Worm (Caenorhabditis elegans) whole organism, young adult: ENCODE data around the gene srx-67.

Source experiments
- C06A6.2 ChIP-seq: fragments of 200-800 bp; sonication (Bioruptor generic); conservative IDR thresholded peaks from 2 replicates; pipeline ENCODE4 v1.3.6; 2022; ENCODE audit warnings: missing genetic modification characterization, missing compliant biosample characterization
- F10E7.11 ChIP-seq: sonication (generic microtip); optimal IDR thresholded peaks from 2 replicates; lab custom pipeline; 2017; ENCODE audit warnings: mild to moderate bottlenecking, missing genetic modification characterization, moderate library complexity, missing compliant biosample characterization
- F37B4.10 ChIP-seq: fragments of 200-800 bp; sonication (Bioruptor generic); IDR thresholded peaks from 2 replicates; pipeline ENCODE4 v1.3.6; 2022; ENCODE audit warnings: missing genetic modification characterization, missing compliant biosample characterization
- F55B11.4 ChIP-seq: sonication (generic microtip); optimal IDR thresholded peaks from 2 replicates; lab custom pipeline; 2016; ENCODE audit warnings: missing compliant biosample characterization, missing genetic modification characterization, borderline replicate concordance; ENCODE audit not compliant: insufficient read depth
- K11D2.4 ChIP-seq: fragments of 200-800 bp; sonication (Bioruptor generic); IDR thresholded peaks from 2 replicates; pipeline ENCODE4 v1.3.6; 2022; ENCODE audit warnings: missing genetic modification reagents, missing genetic modification characterization, missing compliant biosample characterization
- Y67H2A.10 ChIP-seq: fragments of 200-800 bp; sonication (Bioruptor generic); conservative IDR thresholded peaks from 2 replicates; pipeline ENCODE4 v1.3.6; 2022; ENCODE audit warnings: missing genetic modification reagents, missing genetic modification characterization, missing compliant biosample characterization
- Y95B8A.8 ChIP-seq: fragments of 200-800 bp; sonication (Bioruptor generic); IDR thresholded peaks from 2 replicates; pipeline ENCODE4 v1.3.6; 2022; ENCODE audit warnings: missing genetic modification reagents, missing genetic modification characterization, missing compliant biosample characterization
- ZK185.1 ChIP-seq: sonication (generic microtip); optimal IDR thresholded peaks from 2 replicates; lab custom pipeline; 2016; ENCODE audit warnings: mild to moderate bottlenecking, missing genetic modification characterization, missing compliant biosample characterization; ENCODE audit not compliant: poor library complexity, severe bottlenecking
- attf-3 ChIP-seq: fragments of 200-800 bp; sonication (Bioruptor generic); conservative IDR thresholded peaks from 2 replicates; pipeline ENCODE4 v1.3.6; 2022; ENCODE audit warnings: missing genetic modification reagents, missing genetic modification characterization, missing compliant biosample characterization
- attf-5 ChIP-seq: fragments of 200-800 bp; sonication (Bioruptor generic); optimal IDR thresholded peaks from 2 replicates; lab custom pipeline; 2018; ENCODE audit warnings: mild to moderate bottlenecking, missing genetic modification characterization, missing compliant biosample characterization
- ccch-3 ChIP-seq: fragments of 200-800 bp; sonication (Bioruptor generic); optimal IDR thresholded peaks from 2 replicates; lab custom pipeline; 2018; ENCODE audit warnings: mild to moderate bottlenecking, missing genetic modification characterization, missing compliant biosample characterization
- ceh-27 ChIP-seq: fragments of 200-800 bp; sonication (Bioruptor generic); optimal IDR thresholded peaks from 2 replicates; lab custom pipeline; 2018; ENCODE audit warnings: mild to moderate bottlenecking, missing genetic modification characterization, moderate library complexity, missing compliant biosample characterization
- die-1 ChIP-seq: sonication (generic microtip); optimal IDR thresholded peaks from 2 replicates; lab custom pipeline; 2016; ENCODE audit warnings: missing genotype, mild to moderate bottlenecking, missing genetic modification characterization, missing compliant biosample characterization
- dpff-1 ChIP-seq: sonication (generic microtip); optimal IDR thresholded peaks from 2 replicates; lab custom pipeline; 2017; ENCODE audit warnings: mild to moderate bottlenecking, missing genetic modification characterization, missing compliant biosample characterization
- dpl-1 ChIP-seq: fragments of 150-350 bp; optimal IDR thresholded peaks from 2 replicates; lab custom pipeline; 2014; ENCODE audit warnings: missing biosample characterization, missing genetic modification reagents, missing genetic modification characterization
- egl-18 ChIP-seq: fragments of 200-800 bp; sonication (Bioruptor generic); IDR thresholded peaks from 2 replicates; pipeline ENCODE4 v1.3.6; 2022; ENCODE audit warnings: missing genetic modification reagents, missing genetic modification characterization, missing compliant biosample characterization
- egrh-3 ChIP-seq: fragments of 200-800 bp; sonication (Bioruptor generic); IDR thresholded peaks from 2 replicates; pipeline ENCODE4 v1.3.6; 2022; ENCODE audit warnings: missing genetic modification reagents, missing genetic modification characterization, missing compliant biosample characterization
- fkh-3 ChIP-seq: sonication (generic microtip); optimal IDR thresholded peaks from 2 replicates; lab custom pipeline; 2016; ENCODE audit warnings: mild to moderate bottlenecking, missing genetic modification characterization, missing compliant biosample characterization
- hmg-1.2 ChIP-seq: fragments of 200-800 bp; sonication (Bioruptor generic); IDR thresholded peaks from 2 replicates; pipeline ENCODE4 v1.3.6; 2022; ENCODE audit warnings: missing genetic modification reagents, missing genetic modification characterization, missing compliant biosample characterization
- hrde-1 ChIP-seq: sonication (generic microtip); optimal IDR thresholded peaks from 2 replicates; lab custom pipeline; 2016; ENCODE audit warnings: missing genetic modification characterization, mild to moderate bottlenecking, missing compliant biosample characterization, moderate library complexity, missing genotype, missing genetic modification reagents, borderline replicate concordance
- hsf-1 ChIP-seq: fragments of 200-800 bp; sonication (Bioruptor generic); IDR thresholded peaks from 2 replicates; pipeline ENCODE4 v1.3.6; 2022; ENCODE audit warnings: missing genetic modification reagents, missing genetic modification characterization, missing compliant biosample characterization
- lin-26 ChIP-seq: fragments of 200-800 bp; sonication (Bioruptor generic); IDR thresholded peaks from 2 replicates; pipeline ENCODE4 v1.3.6; 2022; ENCODE audit warnings: missing genetic modification reagents, missing genetic modification characterization, missing compliant biosample characterization
- madf-10 ChIP-seq: sonication (generic microtip); optimal IDR thresholded peaks from 2 replicates; lab custom pipeline; 2016; ENCODE audit warnings: mild to moderate bottlenecking, missing genetic modification characterization, missing compliant biosample characterization
- madf-8 ChIP-seq: fragments of 200-800 bp; sonication (Bioruptor generic); conservative IDR thresholded peaks from 2 replicates; pipeline ENCODE4 v1.3.6; 2022; ENCODE audit warnings: missing genetic modification reagents, missing genetic modification characterization, missing compliant biosample characterization
- mes-4 ChIP-seq: sonication (generic microtip); optimal IDR thresholded peaks from 2 replicates; lab custom pipeline; 2016; ENCODE audit warnings: missing genotype, missing genetic modification characterization, missing compliant biosample characterization
- nfyb-1 ChIP-seq: fragments of 200-800 bp; sonication (Bioruptor generic); IDR thresholded peaks from 2 replicates; pipeline ENCODE4 v1.3.6; 2022; ENCODE audit warnings: missing genetic modification reagents, missing genetic modification characterization, missing compliant biosample characterization
- nhr-120 ChIP-seq: fragments of 200-800 bp; sonication (Bioruptor generic); IDR thresholded peaks from 2 replicates; pipeline ENCODE4 v1.3.6; 2022; ENCODE audit warnings: missing genetic modification characterization, missing compliant biosample characterization
- nhr-27 ChIP-seq: fragments of 200-800 bp; sonication (Bioruptor generic); optimal IDR thresholded peaks from 2 replicates; lab custom pipeline; 2018; ENCODE audit warnings: mild to moderate bottlenecking, missing genetic modification characterization, moderate library complexity, missing compliant biosample characterization
- nhr-80 ChIP-seq: sonication (generic microtip); optimal IDR thresholded peaks from 2 replicates; lab custom pipeline; 2016; ENCODE audit warnings: missing genetic modification characterization, missing compliant biosample characterization
- pha-4 ChIP-seq: fragments of 150-350 bp; sonication (generic microtip); optimal IDR thresholded peaks from 2 replicates; lab custom pipeline; 2014; ENCODE audit warnings: missing biosample characterization, missing genetic modification reagents, missing genetic modification characterization
- rec-8 ChIP-seq, 2 experiments: sonication (generic microtip); optimal IDR thresholded peaks; 2 replicates each; lab custom pipeline; 2016; ENCODE audit warnings: mild to moderate bottlenecking in 2 of 2, missing genetic modification characterization in 2 of 2, missing genetic modification reagents in 2 of 2, missing genotype in 2 of 2, missing biosample characterization in 1 of 2, missing compliant biosample characterization in 1 of 2, moderate library complexity in 1 of 2
- rpc-1 ChIP-seq, 2 experiments: fragments of 150-350 bp in 1 of 2; sonication (generic microtip) in 1 of 2; optimal IDR thresholded peaks; 2 replicates each; lab custom pipeline; 2014 to 2018; ENCODE audit warnings: missing biosample characterization in 1 of 2, missing genetic modification characterization in 1 of 2, missing genetic modification reagents in 1 of 2, missing genotype in 1 of 2
- sdz-38 ChIP-seq: sonication (generic microtip); optimal IDR thresholded peaks from 2 replicates; lab custom pipeline; 2016; ENCODE audit warnings: missing genotype, missing genetic modification characterization, missing compliant biosample characterization
- snpc-1.1 ChIP-seq: sonication (generic microtip); optimal IDR thresholded peaks from 2 replicates; lab custom pipeline; 2017; ENCODE audit warnings: missing genetic modification characterization, mild to moderate bottlenecking, missing compliant biosample characterization, antibody characterized with exemption, moderate library complexity, missing genotype, missing genetic modification reagents; ENCODE audit not compliant: insufficient read depth
- snpc-3.4 ChIP-seq: sonication (generic microtip); optimal IDR thresholded peaks from 2 replicates; lab custom pipeline; 2017; ENCODE audit warnings: missing genetic modification characterization, mild to moderate bottlenecking, missing compliant biosample characterization, antibody characterized with exemption, moderate library complexity, missing genotype, missing genetic modification reagents
- snpc-4 ChIP-seq, 5 experiments: fragments of 150-350 bp in 1 of 5; sonication (generic microtip) in 4 of 5; optimal IDR thresholded peaks; 2 replicates each; lab custom pipeline; 2014 to 2018; ENCODE audit warnings: missing genetic modification characterization in 5 of 5, missing biosample characterization in 3 of 5, antibody characterized with exemption in 2 of 5, mild to moderate bottlenecking in 2 of 5, missing compliant biosample characterization in 2 of 5, missing genotype in 2 of 5, moderate library complexity in 2 of 5, missing genetic modification reagents in 1 of 5
- sptf-2 ChIP-seq: fragments of 200-800 bp; sonication (Bioruptor generic); optimal IDR thresholded peaks from 2 replicates; lab custom pipeline; 2018; ENCODE audit warnings: mild to moderate bottlenecking, missing genetic modification characterization, missing compliant biosample characterization
- tbx-9 ChIP-seq: sonication (generic microtip); optimal IDR thresholded peaks from 2 replicates; lab custom pipeline; 2016; ENCODE audit warnings: borderline replicate concordance, missing genetic modification characterization, inconsistent platforms, missing compliant biosample characterization
- zfh-2 ChIP-seq: fragments of 200-800 bp; sonication (Bioruptor generic); conservative IDR thresholded peaks from 2 replicates; pipeline ENCODE4 v1.3.6; 2022; ENCODE audit warnings: missing genetic modification reagents, missing genetic modification characterization, missing compliant biosample characterization
- zim-3 ChIP-seq: sonication (generic microtip); optimal IDR thresholded peaks from 2 replicates; lab custom pipeline; 2017; ENCODE audit warnings: mild to moderate bottlenecking, missing genetic modification characterization, moderate library complexity, missing compliant biosample characterization
- ztf-25 ChIP-seq: fragments of 200-800 bp; sonication (Bioruptor generic); IDR thresholded peaks from 2 replicates; pipeline ENCODE4 v1.3.6; 2022; ENCODE audit warnings: missing genetic modification reagents, missing genetic modification characterization, missing compliant biosample characterization
- ztf-26 ChIP-seq: sonication (generic microtip); optimal IDR thresholded peaks from 2 replicates; lab custom pipeline; 2017; ENCODE audit warnings: missing genetic modification characterization, missing compliant biosample characterization
- ztf-28 ChIP-seq: fragments of 200-800 bp; sonication (Bioruptor generic); IDR thresholded peaks from 2 replicates; pipeline ENCODE4 v1.3.6; 2022; ENCODE audit warnings: missing genetic modification reagents, missing genetic modification characterization, missing compliant biosample characterization
- ztf-6 ChIP-seq: fragments of 200-800 bp; sonication (Bioruptor generic); IDR thresholded peaks from 2 replicates; pipeline ENCODE4 v1.3.6; 2022; ENCODE audit warnings: missing genetic modification reagents, missing genetic modification characterization, missing compliant biosample characterization

The srx-67 gene

ce11 chrV:3927522-3927921 lies 10.9 kb downstream of the srx-67 start:
- TF ChIP-seq Y67H2A.10 (no peak), die-1 (no peak), ztf-28 (GFP tag; lab: Robert Waterston, UW) (no peak), snpc-4 (GFP tag; optimal IDR thresholded peaks at IDR 0.05; lab: Kevin White, UChicago) (no peak), snpc-4 (tag; optimal IDR thresholded peaks at IDR 0.05; lab: Kevin White, UChicago) (peak in 2 of 4 experiments; percentile 74 to 84), zim-3 (tag; lab: Kevin White, UChicago) (no peak), dpff-1 (tag; lab: Kevin White, UChicago) (no peak), mes-4 (tag; lab: Kevin White, UChicago) (no peak), nhr-80 (no peak), sptf-2 (GFP tag; lab: Kevin White, UChicago) (no peak), attf-5 (GFP tag; lab: Kevin White, UChicago) (no peak), rec-8 (tag; optimal IDR thresholded peaks at IDR 0.05; lab: Kevin White, UChicago) (no peak), ztf-6 (GFP tag; lab: Robert Waterston, UW) (no peak), zfh-2 (GFP tag; lab: Robert Waterston, UW) (no peak; the same call in 1 of the 2 replicates), madf-10 (no peak), nhr-120 (GFP tag; lab: Robert Waterston, UW) (0 out of 2 replicates have a peak, but pooled peaks have one; percentile 43), egl-18 (0 out of 2 replicates have a peak, but pooled peaks have one; percentile 30), hmg-1.2 (GFP tag; lab: Robert Waterston, UW) (peak; percentile 57), attf-3 (no peak), dpl-1 (GFP tag; lab: Kevin White, UChicago) (no peak), Y95B8A.8 (GFP tag; lab: Robert Waterston, UW) (no peak), ccch-3 (no peak), fkh-3 (tag; lab: Kevin White, UChicago) (no peak), ZK185.1 (no peak), F37B4.10 (0 out of 2 replicates have a peak, but pooled peaks have one; percentile 78), madf-8 (GFP tag; lab: Robert Waterston, UW) (no peak), snpc-1.1 (no peak), C06A6.2 (GFP tag; lab: Robert Waterston, UW) (no peak), pha-4 (tag; lab: Kevin White, UChicago) (no peak), tbx-9 (tag; lab: Kevin White, UChicago) (no peak), hsf-1 (GFP tag; lab: Robert Waterston, UW) (no peak)
- TF ChIP-seq, all 124 proteins: peak for 5

DNA sequence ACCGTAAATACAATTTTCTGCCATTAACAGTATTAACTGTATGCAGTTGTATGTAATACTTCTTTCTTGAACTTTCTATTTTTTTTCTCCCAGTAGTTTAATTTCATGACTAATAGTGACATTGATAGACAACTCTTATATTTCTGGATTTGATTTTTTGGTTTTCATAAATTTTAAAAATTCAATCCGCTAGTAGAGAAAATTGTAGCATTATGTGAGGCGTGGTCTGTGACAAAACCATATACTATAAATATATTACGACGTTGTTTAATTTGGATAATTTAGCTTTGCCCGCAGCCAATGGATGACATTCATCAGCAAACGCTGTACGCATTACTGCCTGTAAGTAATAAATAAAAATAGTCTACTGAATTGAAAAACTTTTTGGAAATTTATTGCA lies 12.5 kb downstream of the srx-67 start, which contains the start of gene srx-64:
Gene srx-64, plus strand, starts transcription at position 301 of the 400 bp plus-strand sequence.
- TF ChIP-seq hsf-1 (GFP tag; lab: Robert Waterston, UW) (no peak), nfyb-1 (GFP tag; lab: Robert Waterston, UW) (no peak), nhr-27 (tag; lab: Kevin White, UChicago) (no peak), rpc-1 (optimal IDR thresholded peaks at IDR 0.05; lab: Kevin White, UChicago) (no peak), rpc-1 (tag; optimal IDR thresholded peaks at IDR 0.05; lab: Kevin White, UChicago) (no peak), lin-26 (no peak), attf-5 (GFP tag; lab: Kevin White, UChicago) (no peak), nhr-80 (no peak), K11D2.4 (GFP tag; lab: Robert Waterston, UW) (no peak)

ce11 chrV:3931326-3931725 lies 14.7 kb downstream of the srx-67 start, which contains the start of gene srx-63:
Gene srx-63, plus strand, starts transcription at chrV:3931626.
- TF ChIP-seq madf-10: no peak
- TF ChIP-seq F55B11.4: no peak
- no peak for TF ChIP-seq Y95B8A.8 (GFP tag; lab: Robert Waterston, UW)
- TF ChIP-seq ccch-3: no peak
- TF ChIP-seq snpc-4 (GFP tag; optimal IDR thresholded peaks at IDR 0.05; lab: Kevin White, UChicago): no peak
- TF ChIP-seq snpc-4 (tag; optimal IDR thresholded peaks at IDR 0.05; lab: Kevin White, UChicago): no peak
- no peak for TF ChIP-seq rpc-1 (optimal IDR thresholded peaks at IDR 0.05; lab: Kevin White, UChicago)
- no peak for TF ChIP-seq rpc-1 (tag; optimal IDR thresholded peaks at IDR 0.05; lab: Kevin White, UChicago)
- TF ChIP-seq snpc-3.4 (tag; lab: Kevin White, UChicago): no peak
- no peak for TF ChIP-seq sdz-38
- TF ChIP-seq egrh-3 (GFP tag; lab: Robert Waterston, UW): no peak
- TF ChIP-seq hmg-1.2 (GFP tag; lab: Robert Waterston, UW): no peak
- no peak for TF ChIP-seq mes-4 (tag; lab: Kevin White, UChicago)
- no peak for TF ChIP-seq ceh-27 (GFP tag; lab: Kevin White, UChicago)
- TF ChIP-seq ztf-25 (GFP tag; lab: Robert Waterston, UW): no peak
- TF ChIP-seq hrde-1: no peak
- TF ChIP-seq F10E7.11: no peak
- no peak for TF ChIP-seq ztf-26 (tag; lab: Kevin White, UChicago)
